Fruit fly (Drosophila melanogaster): ENCODE measurements around the gene Cp19.

- TF ChIP-seq lbe (GFP tag; optimal IDR thresholded peaks at IDR 0.05) (no peak), luna (GFP tag; optimal IDR thresholded peaks at IDR 0.05) (no peak), tx (GFP tag; optimal IDR thresholded peaks at IDR 0.05) (no peak), Rfx (GFP tag; IDR thresholded peaks at IDR 0.05) (no peak), CG33213 (GFP tag; optimal IDR thresholded peaks at IDR 0.05) (no peak), Blimp-1 (GFP tag; optimal IDR thresholded peaks at IDR 0.05) (no peak), Dip3 (GFP tag; optimal IDR thresholded peaks at IDR 0.05) (no peak), CG7786 (GFP tag; optimal IDR thresholded peaks at IDR 0.05) (no peak), phol (tag; optimal IDR thresholded peaks at IDR 0.05) (no peak)
Observed at dm6 chr3L:8745210-8745609, 15.5 kb downstream of the Cp19 start, which contains the start of gene Prm.
